Fruit fly (Drosophila melanogaster): ENCODE results near the gene ATPsynbetaL.

Gene ATPsynbetaL

DNA sequence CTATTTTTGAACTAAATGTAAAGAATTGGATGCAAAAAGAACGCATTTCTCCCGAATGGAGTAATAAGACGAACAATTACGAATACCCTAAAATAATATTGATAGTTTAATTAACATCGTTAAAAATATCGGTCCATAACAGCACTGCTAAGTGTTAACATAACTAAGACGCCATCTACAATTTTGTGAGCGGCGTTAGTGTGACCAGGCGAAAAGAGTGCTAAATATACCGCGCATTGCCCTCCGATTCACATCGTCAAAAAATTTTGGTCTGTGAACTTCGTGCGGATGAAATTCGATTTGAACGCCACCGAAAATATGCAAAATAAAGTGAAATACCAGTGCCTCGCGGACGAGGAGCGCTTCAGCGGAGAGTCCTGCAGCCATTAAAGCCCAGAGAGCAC lies 45.9 kb upstream of the ATPsynbetaL start, which contains the start of gene Mbs (continued):
- TF ChIP-seq YL-1 (GFP tag; optimal IDR thresholded peaks at IDR 0.05) = peak; percentile 73
- peak; percentile 85 for TF ChIP-seq CG9797 (GFP tag; optimal IDR thresholded peaks at IDR 0.05)
- TF ChIP-seq gfzf (GFP tag; optimal IDR thresholded peaks at IDR 0.05) = peak; percentile 86
- TF ChIP-seq CG15514 (GFP tag; optimal IDR thresholded peaks at IDR 0.05) = peak; percentile 66
- TF ChIP-seq knrl (GFP tag; IDR thresholded peaks at IDR 0.05; ENCODE audit: partially characterized antibody) = peak; percentile 42
- TF ChIP-seq CG13894 (tag; optimal IDR thresholded peaks at IDR 0.05) = peak; percentile 47
- TF ChIP-seq CG34422 (GFP tag; IDR thresholded peaks at IDR 0.05) = peak; percentile 50; the same call in 1 of the 3 replicates
- TF ChIP-seq unpg (GFP tag; optimal IDR thresholded peaks at IDR 0.05) = peak; percentile 2
- TF ChIP-seq CG7987 (GFP tag; optimal IDR thresholded peaks at IDR 0.05) = peak; percentile 46
- peak; percentile 53 for TF ChIP-seq CG17829 (tag; optimal IDR thresholded peaks at IDR 0.05)
- peak; percentile 11 for TF ChIP-seq CG17359 (tag; optimal IDR thresholded peaks at IDR 0.05)
- TF ChIP-seq hbn (GFP tag; IDR thresholded peaks at IDR 0.05; ENCODE audit: partially characterized antibody) = peak; percentile 86
- TF ChIP-seq CG7745 (tag; optimal IDR thresholded peaks at IDR 0.05) = peak; percentile 69
- peak; percentile 36 for TF ChIP-seq gsb-n (tag; optimal IDR thresholded peaks at IDR 0.05)
- peak; percentile 1 for TF ChIP-seq CG2678 (tag; optimal IDR thresholded peaks at IDR 0.05)
- peak; percentile 34; the same call in 1 of the 2 replicates for TF ChIP-seq sob (GFP tag; IDR thresholded peaks at IDR 0.05)
- TF ChIP-seq CG9876 (GFP tag; optimal IDR thresholded peaks at IDR 0.05) = no peak
- TF ChIP-seq Scr (GFP tag; IDR thresholded peaks at IDR 0.05; ENCODE audit: partially characterized antibody) = peak; percentile 65
- peak; percentile 77 for TF ChIP-seq BEAF-32 (GFP tag; optimal IDR thresholded peaks at IDR 0.05)
- peak; percentile 48 for TF ChIP-seq CG17912 (GFP tag; optimal IDR thresholded peaks at IDR 0.05)
- peak; percentile 77 for TF ChIP-seq amos (GFP tag; IDR thresholded peaks at IDR 0.05; ENCODE audit: partially characterized antibody)
- TF ChIP-seq Fer3 (tag; optimal IDR thresholded peaks at IDR 0.05) = peak; percentile 33
- peak; percentile 58 for TF ChIP-seq nom (GFP tag; optimal IDR thresholded peaks at IDR 0.05)
- peak; percentile 62 for TF ChIP-seq MESR4 (GFP tag; optimal IDR thresholded peaks at IDR 0.05)
- TF ChIP-seq Vsx1 (GFP tag; optimal IDR thresholded peaks at IDR 0.05) = peak; percentile 48
- no peak for TF ChIP-seq wdn (GFP tag; IDR thresholded peaks at IDR 0.05)
- peak; percentile 6 for TF ChIP-seq CG11504 (tag; optimal IDR thresholded peaks at IDR 0.05)
- peak; percentile 51; the same call in 2 of the 3 replicates for TF ChIP-seq hb (GFP tag; IDR thresholded peaks at IDR 0.05; ENCODE audit: partially characterized antibody)
- peak; percentile 33 for TF ChIP-seq HmgZ (tag; optimal IDR thresholded peaks at IDR 0.05)
- peak; percentile 62; the same call in 2 of the 3 replicates for TF ChIP-seq ci (GFP tag; IDR thresholded peaks at IDR 0.05)
- peak; percentile 78 for TF ChIP-seq CG34224 (GFP tag; IDR thresholded peaks at IDR 0.05; ENCODE audit: partially characterized antibody)
- peak in 1 of 2 experiments; percentile 22 for TF ChIP-seq bsh (GFP tag; optimal IDR thresholded peaks at IDR 0.05)
- peak; percentile 32 for TF ChIP-seq pfk (GFP tag; optimal IDR thresholded peaks at IDR 0.05)
- peak; percentile 58 for TF ChIP-seq Deaf1 (tag; optimal IDR thresholded peaks at IDR 0.05)
- TF ChIP-seq abd-A (tag; optimal IDR thresholded peaks at IDR 0.05) = peak; percentile 61
- TF ChIP-seq Ets97D (GFP tag; optimal IDR thresholded peaks at IDR 0.05) = peak; percentile 27
- peak; percentile 11 for TF ChIP-seq CG9817 (tag; optimal IDR thresholded peaks at IDR 0.05)
- no peak for TF ChIP-seq CG30020 (tag; optimal IDR thresholded peaks at IDR 0.05)
- TF ChIP-seq B-H2 (GFP tag; optimal IDR thresholded peaks at IDR 0.05) = peak; percentile 40
- TF ChIP-seq Meics (GFP tag; optimal IDR thresholded peaks at IDR 0.05) = peak; percentile 12
- TF ChIP-seq CG7839 (tag; optimal IDR thresholded peaks at IDR 0.05) = peak; percentile 10
- TF ChIP-seq eve (GFP tag; optimal IDR thresholded peaks at IDR 0.05) = peak in 1 of 2 experiments; percentile 39
- TF ChIP-seq CG8924 (tag; optimal IDR thresholded peaks at IDR 0.05) = peak; percentile 5
- TF ChIP-seq mld (GFP tag; IDR thresholded peaks at IDR 0.05; ENCODE audit: partially characterized antibody) = peak; percentile 65; the same call in 1 of the 3 replicates
- no peak for TF ChIP-seq Dp (GFP tag; optimal IDR thresholded peaks at IDR 0.05)
- TF ChIP-seq ERR (GFP tag; optimal IDR thresholded peaks at IDR 0.05) = peak; percentile 1
- TF ChIP-seq D19A (tag; optimal IDR thresholded peaks at IDR 0.05) = peak; percentile 6
- peak; percentile 11; the same call in 1 of the 2 replicates for TF ChIP-seq CG3847 (GFP tag; IDR thresholded peaks at IDR 0.05)

All from whole organism, embryonic.